Worm (Caenorhabditis elegans) whole organism, L2 larva: ENCODE data around the gene rnr-2.

ENCODE experiments used
- C34F6.9 ChIP-seq: fragments of 150-350 bp; optimal IDR thresholded peaks from 2 replicates; lab custom pipeline; 2014; ENCODE audit warnings: missing biosample characterization, missing genetic modification characterization
- F13H6.1 ChIP-seq: sonication (generic microtip); optimal IDR thresholded peaks from 2 replicates; lab custom pipeline; 2016; ENCODE audit warnings: missing genetic modification characterization, missing compliant biosample characterization
- R02D3.7 ChIP-seq: fragments of 150-350 bp; optimal IDR thresholded peaks from 2 replicates; lab custom pipeline; 2014; ENCODE audit warnings: missing biosample characterization, missing genetic modification characterization
- ZK546.5 ChIP-seq: sonication (generic microtip); optimal IDR thresholded peaks from 2 replicates; lab custom pipeline; 2017; ENCODE audit warnings: missing biosample characterization, missing genetic modification characterization
- alr-1 ChIP-seq: fragments of 150-350 bp; optimal IDR thresholded peaks from 2 replicates; lab custom pipeline; 2014; ENCODE audit warnings: missing biosample characterization, missing genetic modification characterization
- ama-1 ChIP-seq: fragments of 150-350 bp; optimal IDR thresholded peaks from 2 replicates; lab custom pipeline; 2018; ENCODE audit warnings: inconsistent platforms
- blmp-1 ChIP-seq: sonication (generic microtip); optimal IDR thresholded peaks from 2 replicates; lab custom pipeline; 2017; ENCODE audit warnings: missing genetic modification characterization, mild to moderate bottlenecking, missing compliant biosample characterization, antibody characterized with exemption, moderate library complexity; ENCODE audit not compliant: insufficient read depth
- ceh-16 ChIP-seq: fragments of 150-350 bp; optimal IDR thresholded peaks from 2 replicates; lab custom pipeline; 2014; ENCODE audit warnings: missing biosample characterization, missing genetic modification characterization
- ceh-82 ChIP-seq: fragments of 150-350 bp; optimal IDR thresholded peaks from 2 replicates; lab custom pipeline; 2014; ENCODE audit warnings: missing biosample characterization, missing genetic modification characterization
- crh-2 ChIP-seq: sonication (generic microtip); optimal IDR thresholded peaks from 2 replicates; lab custom pipeline; 2017; ENCODE audit warnings: missing biosample characterization, missing genetic modification characterization
- egl-27 ChIP-seq: sonication (generic microtip); optimal IDR thresholded peaks from 3 replicates; lab custom pipeline; 2017; ENCODE audit warnings: missing biosample characterization, missing genetic modification reagents, missing genetic modification characterization
- elt-3 ChIP-seq: sonication (generic microtip); optimal IDR thresholded peaks from 2 replicates; lab custom pipeline; 2017; ENCODE audit warnings: missing biosample characterization, missing genetic modification characterization
- fos-1 ChIP-seq: fragments of 150-350 bp; optimal IDR thresholded peaks from 2 replicates; lab custom pipeline; 2014; ENCODE audit warnings: missing biosample characterization, missing genetic modification characterization
- gmeb-1 ChIP-seq: fragments of 150-350 bp; optimal IDR thresholded peaks from 2 replicates; lab custom pipeline; 2014; ENCODE audit warnings: missing biosample characterization, missing genetic modification characterization
- lin-11 ChIP-seq: fragments of 150-350 bp; sonication (generic microtip); optimal IDR thresholded peaks from 2 replicates; lab custom pipeline; 2014; ENCODE audit warnings: missing biosample characterization, missing genetic modification characterization, inconsistent platforms, mixed read lengths
- lin-13 ChIP-seq: fragments of 150-350 bp; optimal IDR thresholded peaks from 2 replicates; lab custom pipeline; 2014; ENCODE audit warnings: missing biosample characterization, missing genetic modification reagents, missing genetic modification characterization
- lin-39 ChIP-seq: fragments of 150-350 bp; optimal IDR thresholded peaks from 2 replicates; lab custom pipeline; 2014; ENCODE audit warnings: missing biosample characterization, missing genetic modification reagents, missing genetic modification characterization
- lsy-2 ChIP-seq, 2 experiments: fragments of 150-350 bp in 1 of 2; sonication (generic microtip) in 1 of 2; optimal IDR thresholded peaks; 2 replicates each; lab custom pipeline; 2014 to 2017; ENCODE audit warnings: missing biosample characterization in 2 of 2, missing genetic modification characterization in 2 of 2
- mab-5 ChIP-seq: fragments of 150-350 bp; optimal IDR thresholded peaks from 2 replicates; lab custom pipeline; 2014; ENCODE audit warnings: missing biosample characterization, missing genetic modification characterization
- mdl-1 ChIP-seq, 2 experiments: fragments of 150-350 bp in 1 of 2; sonication (generic microtip) in 1 of 2; optimal IDR thresholded peaks; 2 replicates each; lab custom pipeline; 2017; ENCODE audit warnings: missing biosample characterization in 2 of 2, missing genetic modification characterization in 2 of 2
- nhr-10 ChIP-seq: sonication (generic microtip); optimal IDR thresholded peaks from 2 replicates; lab custom pipeline; 2017; ENCODE audit warnings: missing biosample characterization, missing genetic modification characterization
- nhr-129 ChIP-seq: fragments of 150-350 bp; optimal IDR thresholded peaks from 2 replicates; lab custom pipeline; 2014; ENCODE audit warnings: missing biosample characterization, missing genetic modification characterization
- nhr-21 ChIP-seq: fragments of 150-350 bp; optimal IDR thresholded peaks from 2 replicates; lab custom pipeline; 2014; ENCODE audit warnings: missing biosample characterization, missing genetic modification characterization
- nhr-237 ChIP-seq: fragments of 150-350 bp; optimal IDR thresholded peaks from 2 replicates; lab custom pipeline; 2014; ENCODE audit warnings: missing biosample characterization, missing genetic modification characterization
- nhr-25 ChIP-seq: fragments of 150-350 bp; sonication (generic microtip); optimal IDR thresholded peaks from 3 replicates; lab custom pipeline; 2014; ENCODE audit warnings: missing biosample characterization, missing genetic modification characterization
- nhr-6 ChIP-seq: fragments of 150-350 bp; optimal IDR thresholded peaks from 2 replicates; lab custom pipeline; 2014; ENCODE audit warnings: missing biosample characterization, missing genetic modification characterization
- nhr-77 ChIP-seq: fragments of 150-350 bp; optimal IDR thresholded peaks from 2 replicates; lab custom pipeline; 2014; ENCODE audit warnings: missing biosample characterization, missing genetic modification characterization
- peb-1 ChIP-seq: fragments of 150-350 bp; optimal IDR thresholded peaks from 2 replicates; lab custom pipeline; 2014; ENCODE audit warnings: missing biosample characterization, missing genetic modification characterization
- sem-4 ChIP-seq: fragments of 150-350 bp; optimal IDR thresholded peaks from 2 replicates; lab custom pipeline; 2014; ENCODE audit warnings: missing biosample characterization, missing genetic modification reagents, missing genetic modification characterization
- skn-1 ChIP-seq: sonication (generic microtip); optimal IDR thresholded peaks from 2 replicates; lab custom pipeline; 2017; ENCODE audit warnings: missing biosample characterization, missing genetic modification characterization
- sma-3 ChIP-seq: sonication (generic microtip); optimal IDR thresholded peaks from 2 replicates; lab custom pipeline; 2016; ENCODE audit warnings: missing genetic modification reagents, missing genetic modification characterization, missing compliant biosample characterization
- sma-9 ChIP-seq, 2 experiments: fragments of 150-350 bp in 1 of 2; sonication (generic microtip) in 1 of 2; optimal IDR thresholded peaks; 2 replicates each; lab custom pipeline; 2014 to 2016; ENCODE audit warnings: missing genetic modification characterization in 2 of 2, mild to moderate bottlenecking in 1 of 2, missing biosample characterization in 1 of 2, missing compliant biosample characterization in 1 of 2, missing genetic modification reagents in 1 of 2, moderate library complexity in 1 of 2
- snpc-4 ChIP-seq: fragments of 150-350 bp; optimal IDR thresholded peaks from 2 replicates; lab custom pipeline; 2014; ENCODE audit warnings: missing biosample characterization, missing genetic modification characterization
- zag-1 ChIP-seq: fragments of 150-350 bp; optimal IDR thresholded peaks from 2 replicates; lab custom pipeline; 2014; ENCODE audit warnings: missing biosample characterization, missing genetic modification characterization
- ztf-11 ChIP-seq: sonication (generic microtip); optimal IDR thresholded peaks from 2 replicates; lab custom pipeline; 2017; ENCODE audit warnings: missing biosample characterization, missing genetic modification characterization
- ztf-4 ChIP-seq: fragments of 150-350 bp; optimal IDR thresholded peaks from 2 replicates; lab custom pipeline; 2014; ENCODE audit warnings: missing biosample characterization, missing genetic modification characterization

rnr-2 gene

DNA sequence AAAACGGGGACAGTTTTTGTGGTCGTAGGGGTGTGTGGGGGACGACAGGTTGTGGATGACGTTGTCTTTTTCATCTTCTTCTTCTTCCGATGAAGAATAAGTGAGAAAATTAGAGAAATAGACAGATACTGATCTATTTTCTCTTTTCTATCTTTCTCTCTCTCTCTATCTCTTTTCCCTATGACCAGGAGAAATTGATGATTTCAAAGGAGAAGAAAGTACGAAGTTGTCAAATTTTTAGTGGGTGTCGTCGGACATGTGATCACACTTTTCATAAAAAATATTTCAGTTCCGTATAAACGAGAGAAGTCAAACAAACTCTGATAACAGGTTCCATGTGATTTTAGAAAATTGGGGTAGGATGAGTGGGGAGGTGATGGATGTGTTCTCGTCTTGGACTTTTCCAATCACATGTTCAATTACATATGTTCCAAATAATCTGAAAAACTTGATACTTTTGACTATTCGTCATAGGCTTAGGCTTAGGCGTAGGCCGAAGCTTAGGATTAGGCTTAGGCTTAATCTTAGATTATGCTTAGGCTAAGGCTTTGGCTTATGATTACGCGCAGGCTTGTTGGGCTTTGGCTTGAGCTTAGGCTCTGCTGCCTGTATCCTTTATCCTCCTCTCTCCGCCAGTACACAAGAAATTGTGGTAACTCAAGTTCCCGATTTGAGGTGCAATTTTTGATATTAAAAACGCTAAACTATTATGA is 5.3 kb upstream of the rnr-2 start:
- TF ChIP-seq mab-5 (tag; lab: Kevin White, UChicago): no peak
- peak; percentile 67 for TF ChIP-seq sem-4 (tag; lab: Kevin White, UChicago)
- TF ChIP-seq blmp-1 (tag; lab: Kevin White, UChicago): peak; percentile 94
- TF ChIP-seq fos-1 (tag; lab: Kevin White, UChicago): peak; percentile 50
- TF ChIP-seq F13H6.1: peak; percentile 26
- TF ChIP-seq sma-3: peak; percentile 85
- peak; percentile 23 for TF ChIP-seq nhr-6 (tag; lab: Kevin White, UChicago)
- TF ChIP-seq crh-2 (tag; lab: Kevin White, UChicago): peak; percentile 45
- TF ChIP-seq nhr-237 (tag; lab: Kevin White, UChicago): no peak
- TF ChIP-seq ztf-4 (tag; lab: Kevin White, UChicago): peak; percentile 86
- TF ChIP-seq gmeb-1 (tag; lab: Kevin White, UChicago): peak; percentile 46
- no peak for TF ChIP-seq nhr-77 (tag; lab: Kevin White, UChicago)
- TF ChIP-seq nhr-129: peak; percentile 78
- TF ChIP-seq lsy-2 (tag; optimal IDR thresholded peaks at IDR 0.05; lab: Kevin White, UChicago): peak in 1 of 2 experiments; percentile 74
- peak; percentile 75 for TF ChIP-seq C34F6.9 (tag; lab: Kevin White, UChicago)
- TF ChIP-seq egl-27 (tag; lab: Kevin White, UChicago): peak; percentile 79
- TF ChIP-seq lin-39 (tag; lab: Kevin White, UChicago): no peak
- TF ChIP-seq zag-1 (tag; lab: Kevin White, UChicago): no peak
- TF ChIP-seq sma-9 (GFP tag; optimal IDR thresholded peaks at IDR 0.05; lab: Kevin White, UChicago): peak; percentile 79
- peak; percentile 37 for TF ChIP-seq sma-9 (tag; optimal IDR thresholded peaks at IDR 0.05; lab: Kevin White, UChicago)
- TF ChIP-seq ceh-82 (tag; lab: Kevin White, UChicago): no peak
- peak; percentile 88 for TF ChIP-seq nhr-25 (tag; lab: Kevin White, UChicago)
- TF ChIP-seq ceh-16: peak; percentile 38
- peak; percentile 87 for TF ChIP-seq nhr-21 (tag; lab: Kevin White, UChicago)
- TF ChIP-seq nhr-10 (tag; lab: Kevin White, UChicago): peak; percentile 30
- TF ChIP-seq lin-13 (GFP tag; lab: Kevin White, UChicago): peak; percentile 60
- TF ChIP-seq mdl-1 (tag; optimal IDR thresholded peaks at IDR 0.05; lab: Kevin White, UChicago): peak in 1 of 2 experiments; percentile 55
- TF ChIP-seq, all 48 proteins: peak for 20

DNA sequence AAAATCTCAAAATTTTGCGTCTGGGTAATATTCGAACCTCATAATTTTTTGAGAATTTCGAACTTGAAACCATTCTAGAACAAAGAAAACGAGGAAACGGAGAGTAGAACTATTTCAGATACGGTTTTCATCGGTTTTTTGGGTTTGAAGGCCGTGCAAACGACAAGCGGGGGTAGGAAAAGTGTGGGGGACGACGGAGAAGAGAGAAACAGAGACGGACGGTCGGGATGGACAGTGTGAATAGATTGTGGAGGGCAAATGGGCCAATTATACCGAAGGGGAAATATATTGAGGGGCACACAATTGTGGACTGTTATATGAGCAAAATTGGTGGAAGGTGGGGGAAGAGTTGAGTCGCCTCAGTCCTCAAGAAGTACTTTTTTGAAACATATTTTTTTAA is 4.0 kb upstream of the rnr-2 start:
- TF ChIP-seq sma-3: no peak
- no peak for TF ChIP-seq skn-1 (tag; lab: Kevin White, UChicago)
- no peak for TF ChIP-seq ZK546.5 (tag; lab: Kevin White, UChicago)
- peak; percentile 11 for TF ChIP-seq ama-1
- TF ChIP-seq lin-13 (GFP tag; lab: Kevin White, UChicago): no peak
- no peak for TF ChIP-seq zag-1 (tag; lab: Kevin White, UChicago)

ce11 chrIII:4098107-4098620 is 3.4 kb upstream of the rnr-2 start, which contains the start of gene rei-1:
rei-1 (minus strand) TSS chrIII:4098190.
- TF ChIP-seq nhr-6 (tag; lab: Kevin White, UChicago): no peak
- TF ChIP-seq snpc-4: no peak
- no peak for TF ChIP-seq lin-11 (tag; lab: Kevin White, UChicago)
- TF ChIP-seq sma-3: no peak
- no peak for TF ChIP-seq sem-4 (tag; lab: Kevin White, UChicago)
- TF ChIP-seq ZK546.5 (tag; lab: Kevin White, UChicago): no peak
- no peak for TF ChIP-seq elt-3 (tag; lab: Kevin White, UChicago)
- no peak for TF ChIP-seq peb-1 (tag; lab: Kevin White, UChicago)
- TF ChIP-seq R02D3.7 (tag; lab: Kevin White, UChicago): no peak
- TF ChIP-seq nhr-237 (tag; lab: Kevin White, UChicago): no peak
- TF ChIP-seq lin-39 (tag; lab: Kevin White, UChicago): no peak
- no peak for TF ChIP-seq alr-1 (tag; lab: Kevin White, UChicago)
- no peak for TF ChIP-seq ztf-11 (tag; lab: Kevin White, UChicago)
- TF ChIP-seq mab-5 (tag; lab: Kevin White, UChicago): no peak
- TF ChIP-seq crh-2 (tag; lab: Kevin White, UChicago): no peak
- TF ChIP-seq, all 48 proteins: peak for 0
